Worm (Caenorhabditis elegans): ENCODE data around the gene C28G1.10.

DNA sequence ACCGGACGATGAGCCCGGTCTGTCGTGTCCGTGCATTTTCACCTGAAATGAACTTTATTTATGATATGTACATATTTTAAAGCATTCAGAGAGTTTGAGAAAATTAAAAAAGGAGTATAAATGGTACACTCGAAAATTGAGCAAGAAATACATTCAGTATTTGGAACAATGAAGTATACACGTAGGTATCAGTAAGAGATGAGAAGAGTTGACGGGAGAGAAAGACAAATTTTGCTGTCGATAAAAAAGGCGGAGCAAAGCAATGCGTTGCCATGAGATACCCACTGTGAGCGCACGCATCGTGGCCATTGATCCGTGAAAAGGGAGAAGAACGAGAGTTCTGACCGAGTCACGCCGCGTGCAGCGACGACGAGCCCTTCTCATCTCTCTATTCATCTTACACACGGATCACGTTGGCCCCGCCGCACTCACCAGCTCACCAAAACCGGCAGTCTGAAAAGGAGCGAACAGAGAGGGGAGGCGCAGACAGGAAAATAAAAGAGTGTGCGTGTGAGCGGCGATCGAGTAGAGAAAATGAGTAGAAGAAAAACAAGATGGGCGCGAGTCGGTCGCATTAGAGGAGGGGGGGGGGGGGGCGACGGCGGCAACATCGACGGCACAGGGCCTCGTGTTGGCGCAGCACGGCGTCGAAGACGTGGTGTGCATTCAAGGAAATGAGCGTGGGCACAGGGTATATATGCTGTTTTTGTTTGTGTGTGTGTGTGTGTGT lies 40.7 kb upstream of the C28G1.10 start, which contains the start of gene R04E5.8:
- TF ChIP-seq flt-1 (GFP tag; IDR thresholded peaks at IDR 0.05) (0 out of 2 replicates have a peak, but pooled peaks have one; percentile 41), klf-2 (GFP tag; conservative IDR thresholded peaks at IDR 0.05) (no peak), med-1 (GFP tag; optimal IDR thresholded peaks at IDR 0.05; ENCODE audit: insufficient read depth) (no peak), ztf-29 (GFP tag; IDR thresholded peaks at IDR 0.05) (no peak), ref-1 (GFP tag; conservative IDR thresholded peaks at IDR 0.05) (no peak), tab-1 (GFP tag; IDR thresholded peaks at IDR 0.05) (no peak)

All from whole organism, midembryonic.